Fruit fly (Drosophila melanogaster): ENCODE results near the gene RpS26.

RpS26 gene

DNA sequence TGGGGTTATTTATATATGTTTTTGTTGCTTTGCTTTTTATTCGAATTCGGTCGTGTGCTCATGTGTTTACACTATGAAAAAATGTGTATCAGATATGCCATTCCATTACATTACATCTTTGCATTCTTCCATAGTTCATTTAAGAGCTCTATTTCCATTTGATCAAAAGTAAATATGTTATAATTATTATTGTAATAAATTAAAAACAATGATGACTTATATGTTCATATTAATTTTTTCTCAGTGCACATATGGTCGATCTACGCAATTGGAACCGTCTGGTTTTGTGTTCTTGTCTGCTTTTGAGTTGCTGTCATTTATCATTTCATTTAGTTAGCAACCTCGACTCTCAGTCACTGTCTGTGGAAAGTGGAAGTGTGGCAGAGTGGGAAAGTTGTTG lies 34.4 kb upstream of the RpS26 start:
- no peak for TF ChIP-seq h (optimal IDR thresholded peaks at IDR 0.05)
- TF ChIP-seq Sin3A (optimal IDR thresholded peaks at IDR 0.05), result no peak

DNA sequence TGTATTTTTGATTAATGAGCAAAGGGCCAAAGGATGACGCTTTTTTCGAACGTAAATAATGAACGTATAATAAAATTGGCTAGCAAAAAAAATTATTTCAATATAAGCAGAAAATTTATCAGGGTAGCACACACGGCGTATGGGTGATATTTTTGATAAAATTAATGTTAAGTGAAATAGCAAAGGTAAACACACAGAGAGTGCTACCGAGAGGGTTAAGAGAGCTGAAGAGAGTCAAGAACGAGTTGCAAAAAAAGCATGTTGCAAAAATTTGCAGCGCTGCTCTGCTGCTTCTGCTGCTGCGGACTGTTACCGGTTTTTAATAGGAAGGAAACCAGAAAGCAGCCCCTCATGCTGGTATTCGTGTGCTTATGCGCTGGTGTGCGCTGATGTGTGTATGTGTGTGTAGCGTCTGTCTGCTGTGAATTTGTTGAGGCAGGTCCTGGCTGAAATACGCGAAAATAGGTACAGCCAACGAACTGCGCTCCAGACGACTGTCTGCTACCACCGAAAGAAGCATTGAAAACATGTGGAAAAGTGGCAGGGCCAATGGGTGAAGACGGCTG lies 26.6 kb upstream of the RpS26 start:
- no peak for TF ChIP-seq h (optimal IDR thresholded peaks at IDR 0.05)
- TF ChIP-seq Myc (optimal IDR thresholded peaks at IDR 0.05), result no peak
- no peak for TF ChIP-seq psq (optimal IDR thresholded peaks at IDR 0.05)
- TF ChIP-seq ttk (optimal IDR thresholded peaks at IDR 0.05), result no peak
- no peak for TF ChIP-seq Sin3A (optimal IDR thresholded peaks at IDR 0.05)
- TF ChIP-seq insv (optimal IDR thresholded peaks at IDR 0.05), result no peak

DNA sequence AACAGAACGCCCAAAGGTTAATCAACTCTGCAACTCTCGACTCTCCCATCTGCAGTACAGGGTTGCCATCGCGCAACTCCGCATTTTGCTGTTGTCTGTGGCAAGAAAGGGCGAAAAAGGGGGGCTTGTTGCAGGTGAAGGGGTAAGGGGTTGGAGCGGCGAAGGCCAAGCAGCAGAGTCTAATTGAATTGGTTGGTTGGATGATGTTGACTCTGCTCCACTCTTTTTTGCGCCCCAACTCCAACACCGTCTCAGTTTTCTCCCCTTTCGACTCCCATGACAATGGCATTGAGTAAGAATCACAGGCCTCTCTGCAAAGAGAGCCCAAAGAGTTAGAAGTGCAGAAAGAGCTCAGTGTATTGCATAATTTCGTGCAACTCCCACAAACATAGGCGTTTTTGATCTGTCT lies 25.5 kb upstream of the RpS26 start:
- TF ChIP-seq insv (optimal IDR thresholded peaks at IDR 0.05) (no peak), Myc (optimal IDR thresholded peaks at IDR 0.05) (no peak), Sin3A (optimal IDR thresholded peaks at IDR 0.05) (no peak), ttk (optimal IDR thresholded peaks at IDR 0.05) (no peak), psq (optimal IDR thresholded peaks at IDR 0.05) (no peak), h (optimal IDR thresholded peaks at IDR 0.05) (no peak)

DNA sequence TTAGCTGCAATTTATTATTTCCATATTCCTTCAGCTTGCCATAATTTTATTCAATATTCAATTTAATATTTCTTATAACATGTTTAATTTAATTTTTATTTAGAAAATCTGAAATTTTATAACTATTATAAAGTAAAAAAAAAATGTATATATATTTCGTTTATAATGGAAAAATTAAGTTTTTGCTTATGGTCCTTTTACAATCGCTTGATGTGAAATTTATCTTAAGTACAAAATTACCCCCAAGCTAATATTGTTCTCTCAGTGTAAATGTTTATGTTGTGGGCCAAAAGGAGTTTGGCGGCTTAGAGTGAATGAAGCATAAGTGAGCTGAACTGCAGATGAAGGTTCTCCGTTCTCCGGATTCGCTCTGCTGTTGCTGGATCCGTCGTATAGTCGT lies 24.9 kb upstream of the RpS26 start:
- no peak for TF ChIP-seq psq (optimal IDR thresholded peaks at IDR 0.05)
- no peak for TF ChIP-seq Sin3A (optimal IDR thresholded peaks at IDR 0.05)
- no peak for TF ChIP-seq insv (optimal IDR thresholded peaks at IDR 0.05)
- TF ChIP-seq Myc (optimal IDR thresholded peaks at IDR 0.05), result no peak
- TF ChIP-seq h (optimal IDR thresholded peaks at IDR 0.05), result no peak
- no peak for TF ChIP-seq ttk (optimal IDR thresholded peaks at IDR 0.05)

DNA sequence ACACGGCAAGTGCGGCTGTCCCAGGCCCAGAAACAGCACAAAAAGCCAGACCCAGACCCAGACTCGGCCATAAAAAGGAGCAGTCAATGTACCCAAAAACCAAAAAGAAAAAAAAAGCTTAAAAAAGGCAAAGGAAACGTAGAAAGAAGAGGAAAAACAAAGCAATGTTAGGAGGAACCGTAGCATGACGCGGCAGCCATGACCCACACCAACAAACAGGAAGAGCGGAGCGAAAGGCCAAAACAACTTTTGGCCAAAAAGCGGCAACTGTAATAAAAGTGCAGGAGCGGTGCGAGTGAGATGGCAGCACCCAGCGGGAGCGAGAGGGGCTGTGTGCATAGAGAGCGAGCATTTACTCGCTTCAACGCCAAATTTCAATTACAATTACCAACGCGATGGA lies 24.4 kb upstream of the RpS26 start:
- TF ChIP-seq psq (optimal IDR thresholded peaks at IDR 0.05) (no peak), Sin3A (optimal IDR thresholded peaks at IDR 0.05) (no peak), Myc (optimal IDR thresholded peaks at IDR 0.05) (no peak), h (optimal IDR thresholded peaks at IDR 0.05) (no peak), insv (optimal IDR thresholded peaks at IDR 0.05) (no peak), ttk (optimal IDR thresholded peaks at IDR 0.05) (no peak)

DNA sequence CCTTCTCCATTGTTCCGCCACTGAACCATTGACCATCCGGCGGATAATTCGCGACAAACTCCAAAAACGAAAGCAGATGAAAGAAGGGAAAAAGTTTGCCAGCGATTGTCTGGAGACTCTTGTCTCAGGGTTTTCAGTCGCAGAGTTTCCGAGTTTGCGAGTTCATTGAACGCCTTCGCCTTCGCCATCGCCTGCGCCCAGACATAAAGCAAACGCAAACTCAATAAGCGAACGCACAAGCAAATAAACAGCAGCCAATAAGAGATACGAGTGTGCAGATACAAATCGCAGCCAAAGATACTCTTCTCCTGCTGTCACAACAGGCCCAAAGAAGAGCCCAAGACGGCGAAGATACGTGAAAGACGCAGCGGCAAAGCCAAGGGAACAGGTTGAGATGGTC lies 23.6 kb upstream of the RpS26 start:
- TF ChIP-seq insv (optimal IDR thresholded peaks at IDR 0.05), result no peak
- TF ChIP-seq h (optimal IDR thresholded peaks at IDR 0.05), result no peak
- TF ChIP-seq psq (optimal IDR thresholded peaks at IDR 0.05), result no peak
- no peak for TF ChIP-seq Sin3A (optimal IDR thresholded peaks at IDR 0.05)
- no peak for TF ChIP-seq Myc (optimal IDR thresholded peaks at IDR 0.05)
- TF ChIP-seq ttk (optimal IDR thresholded peaks at IDR 0.05), result no peak

DNA sequence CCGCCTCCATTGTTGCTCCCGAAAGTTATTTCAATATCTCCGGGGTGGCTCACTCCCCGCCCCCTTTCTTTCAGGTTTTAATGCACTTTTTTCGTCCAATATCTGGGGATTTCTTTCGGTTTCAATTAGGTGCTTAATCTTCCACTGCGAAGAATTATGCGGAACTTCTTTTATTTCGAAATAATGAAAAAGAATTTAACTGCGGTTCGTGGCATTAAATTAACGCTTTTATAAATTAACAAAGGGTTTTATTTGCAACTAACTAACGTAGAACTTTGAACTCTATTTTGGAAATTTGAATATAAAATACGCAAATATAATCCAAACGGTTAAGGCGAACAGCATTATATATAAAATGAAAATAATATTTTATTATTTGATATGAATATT lies 23.1 kb upstream of the RpS26 start:
- TF ChIP-seq ttk (optimal IDR thresholded peaks at IDR 0.05), result no peak
- TF ChIP-seq psq (optimal IDR thresholded peaks at IDR 0.05), result no peak
- no peak for TF ChIP-seq insv (optimal IDR thresholded peaks at IDR 0.05)
- TF ChIP-seq Sin3A (optimal IDR thresholded peaks at IDR 0.05), result no peak

DNA sequence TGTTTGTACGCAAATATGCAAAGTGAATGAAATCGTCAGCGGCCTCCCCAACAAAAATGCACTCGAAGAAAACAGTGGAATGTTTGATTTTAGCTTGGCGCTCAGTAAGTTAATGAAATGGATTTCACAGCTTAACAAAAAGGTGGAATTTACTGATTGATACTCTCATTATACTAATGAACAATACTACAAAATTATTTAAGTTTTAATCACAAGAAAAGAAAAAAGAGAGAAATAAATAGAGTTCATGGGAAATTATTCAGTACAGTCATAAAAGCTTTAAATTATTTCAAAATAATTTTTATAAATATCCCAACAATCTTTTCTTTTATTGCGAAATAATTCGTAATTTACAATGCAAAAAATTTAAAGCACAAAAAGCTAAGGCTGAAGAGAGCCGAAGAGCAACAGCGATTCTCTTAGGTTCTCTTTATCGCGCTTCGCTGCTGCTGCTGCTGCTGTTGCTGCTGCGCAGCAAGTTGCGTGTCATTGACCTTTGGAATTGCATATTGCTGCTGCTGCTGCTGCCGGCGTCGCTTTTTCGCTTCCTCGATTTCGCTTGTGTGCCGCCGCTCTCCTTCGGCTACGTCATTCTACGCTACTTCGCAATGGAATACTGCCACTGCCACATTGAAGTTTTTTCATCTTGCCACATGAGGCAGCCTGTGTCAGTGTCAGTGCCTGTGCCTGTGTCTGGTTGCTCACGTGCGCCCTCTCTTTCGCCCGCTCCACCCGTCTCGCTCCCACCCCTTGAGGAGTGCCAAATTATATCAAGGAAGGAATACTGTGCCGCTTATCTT lies 22.5 kb upstream of the RpS26 start:
- TF ChIP-seq psq (optimal IDR thresholded peaks at IDR 0.05), result no peak

DNA sequence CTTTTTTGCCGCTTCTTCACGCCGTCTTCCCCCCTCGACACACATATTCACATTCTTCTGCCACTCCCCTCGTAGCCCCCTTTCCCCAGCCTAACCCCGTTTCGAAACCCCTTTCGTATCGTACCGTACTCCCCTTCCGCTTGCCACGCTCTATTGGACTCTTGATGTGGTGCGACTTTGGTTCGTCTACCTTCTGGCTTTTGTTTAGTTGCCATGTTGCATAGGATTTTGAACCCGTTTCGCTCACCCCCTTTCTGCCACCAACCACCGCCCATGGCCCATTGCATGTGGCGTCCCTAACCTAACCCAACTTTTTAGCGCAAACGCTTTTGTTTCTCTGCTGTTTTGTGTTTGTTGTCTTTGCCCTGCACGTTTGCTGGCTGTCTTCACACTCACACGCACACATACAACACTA lies 21.0 kb upstream of the RpS26 start:
- TF ChIP-seq ttk (optimal IDR thresholded peaks at IDR 0.05), result no peak
- no peak for TF ChIP-seq insv (optimal IDR thresholded peaks at IDR 0.05)
- no peak for TF ChIP-seq h (optimal IDR thresholded peaks at IDR 0.05)
- no peak for TF ChIP-seq psq (optimal IDR thresholded peaks at IDR 0.05)
- no peak for TF ChIP-seq Myc (optimal IDR thresholded peaks at IDR 0.05)
- TF ChIP-seq Sin3A (optimal IDR thresholded peaks at IDR 0.05), result no peak

DNA sequence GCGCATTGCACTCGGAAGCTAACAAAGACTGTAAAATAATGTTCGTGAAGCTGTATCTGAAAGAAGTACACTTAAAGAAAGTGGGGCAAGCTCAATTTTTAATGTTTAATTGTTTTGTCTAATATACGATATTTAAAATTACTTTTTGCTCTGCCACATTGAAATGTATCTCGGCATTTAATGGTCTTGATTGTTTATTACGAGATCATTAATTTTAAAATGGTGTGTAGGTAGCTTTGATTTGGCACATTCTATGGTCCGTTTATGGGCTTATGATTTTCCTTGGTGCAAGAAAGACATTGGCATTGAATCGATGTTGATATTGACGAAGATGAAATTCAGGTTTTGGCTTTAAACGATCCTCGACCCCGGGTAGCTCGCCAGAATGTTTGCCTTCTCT lies 20.5 kb upstream of the RpS26 start:
- TF ChIP-seq ttk (optimal IDR thresholded peaks at IDR 0.05), result no peak
- no peak for TF ChIP-seq h (optimal IDR thresholded peaks at IDR 0.05)

DNA sequence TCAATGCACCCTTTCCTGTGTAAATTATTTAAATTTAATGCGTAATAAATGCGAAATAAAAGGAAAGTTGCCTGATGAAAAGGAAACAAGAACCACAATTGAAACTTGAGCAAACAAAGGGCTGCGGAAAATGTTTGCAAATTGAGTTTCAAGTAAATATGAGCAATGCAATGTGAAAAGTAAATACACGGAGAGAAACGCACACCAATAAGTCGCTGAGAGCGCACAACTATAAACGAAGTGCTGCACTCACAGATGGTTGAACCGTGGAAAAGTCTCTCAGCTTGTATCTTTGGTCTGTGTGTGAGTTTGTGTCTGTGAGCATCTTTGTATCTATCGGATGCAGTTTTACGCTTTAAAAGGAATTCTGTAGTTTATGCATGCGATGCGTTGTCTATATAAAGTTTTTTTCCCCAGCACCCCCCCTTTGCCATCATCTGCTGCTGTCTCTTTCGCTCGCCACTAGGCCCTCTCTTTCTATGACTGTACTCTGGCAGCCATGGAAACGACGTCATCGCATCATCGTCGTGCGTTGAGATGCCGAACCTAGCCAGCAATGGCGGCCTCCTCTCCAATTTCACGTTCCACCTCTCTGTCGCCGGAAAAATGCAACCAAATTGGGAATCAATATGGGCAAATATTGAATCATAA lies 16.7 kb upstream of the RpS26 start:
- TF ChIP-seq insv (optimal IDR thresholded peaks at IDR 0.05) (no peak), Myc (optimal IDR thresholded peaks at IDR 0.05) (no peak), Sin3A (optimal IDR thresholded peaks at IDR 0.05) (no peak), ttk (optimal IDR thresholded peaks at IDR 0.05) (no peak), h (optimal IDR thresholded peaks at IDR 0.05) (no peak), psq (optimal IDR thresholded peaks at IDR 0.05) (no peak)

DNA sequence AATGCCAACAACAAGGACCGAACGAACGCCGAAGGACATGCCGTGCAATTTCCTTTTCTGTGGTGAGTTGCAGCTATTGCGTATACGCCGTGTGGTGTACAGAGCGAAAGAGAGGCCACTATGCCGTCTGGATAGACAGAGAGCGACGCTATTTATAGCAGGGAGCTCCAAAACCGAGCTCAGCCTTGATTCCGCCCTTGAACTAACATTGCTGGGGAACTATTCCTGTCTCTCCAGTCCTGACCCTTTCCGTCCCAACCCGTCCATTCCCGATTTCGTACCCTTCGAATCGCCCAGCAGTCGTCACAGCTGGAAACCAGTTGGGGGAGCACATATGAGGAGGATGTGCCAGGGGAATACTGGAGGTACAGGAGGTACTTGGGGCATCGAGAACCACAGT lies 15.4 kb upstream of the RpS26 start:
- TF ChIP-seq psq (optimal IDR thresholded peaks at IDR 0.05) (no peak), ttk (optimal IDR thresholded peaks at IDR 0.05) (no peak), Myc (optimal IDR thresholded peaks at IDR 0.05) (no peak), Sin3A (optimal IDR thresholded peaks at IDR 0.05) (no peak), insv (optimal IDR thresholded peaks at IDR 0.05) (no peak), h (optimal IDR thresholded peaks at IDR 0.05) (no peak)
